Fruit fly (Drosophila melanogaster): ENCODE results near the gene Taf10b.

The Taf10b gene

DNA sequence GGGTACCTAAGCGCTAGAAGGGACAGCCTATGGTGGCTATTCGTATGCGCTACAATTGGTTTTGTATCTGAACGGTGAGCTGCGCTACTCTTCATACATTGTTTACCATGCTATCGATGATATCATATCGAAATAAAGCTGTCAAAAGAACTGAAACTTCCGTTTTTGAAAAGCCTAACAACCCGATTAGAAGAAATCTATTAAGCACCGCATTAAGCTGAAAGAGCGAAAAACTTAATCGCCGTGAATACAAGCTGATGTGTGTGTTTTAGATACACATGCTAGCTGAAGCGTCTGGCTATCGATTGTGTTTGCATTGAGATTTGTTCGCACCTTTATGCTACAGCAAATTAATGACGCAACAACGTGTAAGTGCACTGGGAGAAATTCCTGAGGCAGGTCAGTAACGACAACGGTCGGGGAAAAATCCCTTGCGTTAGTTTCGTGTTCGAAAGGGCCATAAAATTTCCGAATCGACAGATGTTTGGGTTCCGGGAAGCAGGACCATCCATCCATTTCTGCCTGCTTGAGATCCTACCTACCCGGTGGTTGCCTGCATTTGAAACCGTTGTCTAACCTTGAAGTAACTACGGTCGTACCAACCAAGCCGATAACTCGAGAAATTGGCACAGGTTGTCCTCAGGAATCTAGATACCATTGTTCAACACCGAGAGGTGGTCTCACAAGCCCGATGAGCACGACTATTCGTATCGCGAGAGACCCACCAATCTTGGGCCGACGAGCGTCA is 17.1 kb downstream of the Taf10b start (continued):
- TF ChIP-seq p53 (GFP tag; optimal IDR thresholded peaks at IDR 0.05) (no peak), CG13775 (GFP tag; optimal IDR thresholded peaks at IDR 0.05) (peak; percentile 45), Xbp1 (GFP tag; optimal IDR thresholded peaks at IDR 0.05) (peak; percentile 74), Meics (GFP tag; optimal IDR thresholded peaks at IDR 0.05) (peak; percentile 88), CG2116 (GFP tag; optimal IDR thresholded peaks at IDR 0.05) (peak; percentile 27), CG9727 (GFP tag; optimal IDR thresholded peaks at IDR 0.05) (peak; percentile 81), Oli (tag; optimal IDR thresholded peaks at IDR 0.05) (peak; percentile 78), Spps (tag; optimal IDR thresholded peaks at IDR 0.05) (peak; percentile 45), Antp (GFP tag; optimal IDR thresholded peaks at IDR 0.05) (peak; percentile 87), dmrt99B (tag; optimal IDR thresholded peaks at IDR 0.05) (peak; percentile 85), gce (GFP tag; IDR thresholded peaks at IDR 0.05) (no peak), CG15011 (GFP tag; optimal IDR thresholded peaks at IDR 0.05) (peak; percentile 71), Ets97D (GFP tag; optimal IDR thresholded peaks at IDR 0.05) (peak; percentile 53), Scr (GFP tag; IDR thresholded peaks at IDR 0.05; ENCODE audit: partially characterized antibody) (no peak), CG10274 (GFP tag; optimal IDR thresholded peaks at IDR 0.05) (peak; percentile 99), Chrac-16 (GFP tag; optimal IDR thresholded peaks at IDR 0.05) (peak; percentile 70), oc (tag; optimal IDR thresholded peaks at IDR 0.05) (peak; percentile 75), CG34224 (GFP tag; IDR thresholded peaks at IDR 0.05; ENCODE audit: partially characterized antibody) (no peak), CG4820 (GFP tag; optimal IDR thresholded peaks at IDR 0.05) (peak; percentile 73), Rfx (GFP tag; IDR thresholded peaks at IDR 0.05) (no peak), luna (GFP tag; optimal IDR thresholded peaks at IDR 0.05) (peak; percentile 81), Bgb (GFP tag; IDR thresholded peaks at IDR 0.05; ENCODE audit: partially characterized antibody) (no peak), CG3995 (GFP tag; optimal IDR thresholded peaks at IDR 0.05) (peak; percentile 59), CG11695 (GFP tag; IDR thresholded peaks at IDR 0.05) (no peak), CG10462 (GFP tag; optimal IDR thresholded peaks at IDR 0.05) (peak; percentile 48), Ravus (GFP tag; IDR thresholded peaks at IDR 0.05) (no peak), Taf1 (GFP tag; IDR thresholded peaks at IDR 0.05) (no peak), fru (optimal IDR thresholded peaks at IDR 0.05) (no peak), Hmx (GFP tag; optimal IDR thresholded peaks at IDR 0.05) (peak; percentile 16), CG12299 (tag; optimal IDR thresholded peaks at IDR 0.05) (no peak), psq (GFP tag; optimal IDR thresholded peaks at IDR 0.05) (peak; percentile 33), HLH4C (GFP tag; IDR thresholded peaks at IDR 0.05; ENCODE audit: partially characterized antibody) (no peak), CG6683 (GFP tag; optimal IDR thresholded peaks at IDR 0.05) (peak; percentile 52), lola (GFP tag; optimal IDR thresholded peaks at IDR 0.05) (peak in 1 of 3 experiments; percentile 61), CG14860 (GFP tag; IDR thresholded peaks at IDR 0.05; ENCODE audit: partially characterized antibody) (no peak), Hr78 (GFP tag; optimal IDR thresholded peaks at IDR 0.05) (peak in 1 of 2 experiments; percentile 49), NFAT (GFP tag; IDR thresholded peaks at IDR 0.05) (no peak), CG34422 (GFP tag; IDR thresholded peaks at IDR 0.05) (no peak), CG12769 (tag; optimal IDR thresholded peaks at IDR 0.05) (peak; percentile 92), hb (GFP tag; IDR thresholded peaks at IDR 0.05; ENCODE audit: partially characterized antibody) (no peak), CG13424 (tag; optimal IDR thresholded peaks at IDR 0.05) (peak; percentile 73), BEAF-32 (GFP tag; optimal IDR thresholded peaks at IDR 0.05) (no peak), Kr (GFP tag; optimal IDR thresholded peaks at IDR 0.05) (no peak), MBD-R2 (GFP tag; IDR thresholded peaks at IDR 0.05) (no peak), Dek (tag; optimal IDR thresholded peaks at IDR 0.05) (peak; percentile 88), CG17612 (GFP tag; IDR thresholded peaks at IDR 0.05) (no peak), Usf (GFP tag; optimal IDR thresholded peaks at IDR 0.05) (peak; percentile 69), CG14014 (GFP tag; IDR thresholded peaks at IDR 0.05) (no peak)

Data from whole organism, embryonic.